Worm (Caenorhabditis elegans): ENCODE data around the gene srh-174.

- TF ChIP-seq ceh-13 (GFP tag; optimal IDR thresholded peaks at IDR 0.05) (no peak), ama-1 (optimal IDR thresholded peaks at IDR 0.05) (no peak), tbx-37 (GFP tag; conservative IDR thresholded peaks at IDR 0.05) (no peak), aly-1 (tag; optimal IDR thresholded peaks at IDR 0.05) (no peak), hmbx-1 (tag; optimal IDR thresholded peaks at IDR 0.05) (no peak), B0310.2 (tag; optimal IDR thresholded peaks at IDR 0.05) (no peak)
These were observed 29.5 kb downstream of the srh-174 start, which contains the start of gene Y68A4A.13 for ce11 chrV:17208045-17208444.
